Fruit fly (Drosophila melanogaster): ENCODE data around the gene CG7579.

DNA sequence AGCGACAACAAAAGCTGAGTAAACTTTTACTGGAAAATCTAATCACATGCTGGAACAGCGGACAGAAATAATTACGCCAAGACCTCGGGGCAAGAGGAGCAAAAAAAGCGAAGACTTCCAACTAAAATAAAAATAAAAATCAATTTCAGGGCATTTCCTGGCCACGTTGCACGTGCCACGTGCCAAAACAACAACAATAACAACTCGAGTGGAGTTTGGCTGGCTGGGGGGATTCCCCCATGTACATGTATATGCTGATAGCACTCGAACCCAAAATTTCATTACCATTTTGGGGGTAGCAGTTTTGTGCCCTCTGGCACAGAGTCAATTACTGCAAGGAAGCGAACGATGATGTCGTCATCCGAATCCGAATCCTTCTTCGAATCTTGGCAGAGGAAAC lies 20.7 kb downstream of the CG7579 start:
- TF ChIP-seq psq (optimal IDR thresholded peaks at IDR 0.05) (no peak), Dll (optimal IDR thresholded peaks at IDR 0.05) (no peak), usp (GFP tag; optimal IDR thresholded peaks at IDR 0.05) (no peak), CG8478 (optimal IDR thresholded peaks at IDR 0.05) (no peak), pan (optimal IDR thresholded peaks at IDR 0.05) (no peak), EcR (GFP tag; optimal IDR thresholded peaks at IDR 0.05) (no peak)

All from whole organism.